Fruit fly (Drosophila melanogaster) whole organism, embryonic: ENCODE data around the gene CG14036.
A peak's percentile ranks its signal among the peaks of the same experiment; 100 is the strongest.

Experiments used
- Asciz ChIP-seq: fragments of 200-800 bp; sonication (Bioruptor generic); optimal IDR thresholded peaks from 2 replicates; lab custom pipeline; 2017; ENCODE audit warnings: missing biosample characterization, mild to moderate bottlenecking, missing genetic modification characterization, missing genetic modification reagents
- Blimp-1 ChIP-seq: fragments of 200-800 bp; sonication (Bioruptor generic); optimal IDR thresholded peaks from 3 replicates; lab custom pipeline; 2018; ENCODE audit warnings: missing biosample characterization, missing genetic modification characterization, mild to moderate bottlenecking, moderate library complexity, missing genetic modification reagents
- CG10209 ChIP-seq: fragments of 200-800 bp; sonication (Bioruptor generic); optimal IDR thresholded peaks from 3 replicates; lab custom pipeline; 2017; ENCODE audit warnings: missing biosample characterization, mild to moderate bottlenecking, missing genetic modification characterization, missing genetic modification reagents
- CG10543 ChIP-seq: fragments of 200-800 bp; sonication (Bioruptor generic); optimal IDR thresholded peaks from 3 replicates; lab custom pipeline; 2017; ENCODE audit warnings: missing biosample characterization, mild to moderate bottlenecking, missing genetic modification characterization, moderate library complexity
- CG10654 ChIP-seq: fragments of 200-800 bp; sonication (Bioruptor generic); optimal IDR thresholded peaks from 2 replicates; lab custom pipeline; 2016; ENCODE audit warnings: missing biosample characterization, missing genetic modification characterization
- CG11398 ChIP-seq: fragments of 200-800 bp; sonication (Bioruptor generic); optimal IDR thresholded peaks from 2 replicates; lab custom pipeline; 2016; ENCODE audit warnings: missing biosample characterization, missing genetic modification characterization
- CG11696 ChIP-seq: fragments of 200-800 bp; sonication (Bioruptor generic); IDR thresholded peaks from 2 replicates; pipeline ENCODE4 v1.3.6; 2022; ENCODE audit warnings: missing biosample characterization, missing genetic modification characterization
- CG12299 ChIP-seq: fragments of 200-800 bp; sonication (Bioruptor generic); optimal IDR thresholded peaks from 2 replicates; lab custom pipeline; 2018; ENCODE audit warnings: missing biosample characterization, mild to moderate bottlenecking, missing genetic modification characterization
- CG12942 ChIP-seq: fragments of 200-800 bp; sonication (Bioruptor generic); optimal IDR thresholded peaks from 3 replicates; lab custom pipeline; 2016; ENCODE audit warnings: missing biosample characterization, missing genetic modification characterization
- CG13894 ChIP-seq: fragments of 200-800 bp; sonication (Bioruptor generic); optimal IDR thresholded peaks from 3 replicates; lab custom pipeline; 2018; ENCODE audit warnings: missing biosample characterization, mild to moderate bottlenecking, missing genetic modification characterization, moderate library complexity
- CG14710 ChIP-seq: fragments of 200-800 bp; sonication (Bioruptor generic); optimal IDR thresholded peaks from 3 replicates; lab custom pipeline; 2019; ENCODE audit warnings: missing biosample characterization, mild to moderate bottlenecking, missing genetic modification characterization, moderate library complexity
- CG14860 ChIP-seq: fragments of 200-800 bp; sonication (Bioruptor generic); IDR thresholded peaks from 3 replicates; pipeline ENCODE4 v1.3.6; 2022; ENCODE audit warnings: missing biosample characterization, missing genetic modification characterization; ENCODE audit not compliant: partially characterized antibody
- CG17612 ChIP-seq: fragments of 200-800 bp; sonication (Bioruptor generic); IDR thresholded peaks from 2 replicates; pipeline ENCODE4 v1.3.6; 2022; ENCODE audit warnings: missing biosample characterization, missing genetic modification characterization
- CG2875 ChIP-seq: fragments of 200-800 bp; sonication (Bioruptor generic); optimal IDR thresholded peaks from 2 replicates; lab custom pipeline; 2017; ENCODE audit warnings: missing biosample characterization, mild to moderate bottlenecking, missing genetic modification characterization, missing genetic modification reagents
- CG31365 ChIP-seq: fragments of 200-800 bp; sonication (Bioruptor generic); optimal IDR thresholded peaks from 2 replicates; lab custom pipeline; 2018; ENCODE audit warnings: missing biosample characterization, mild to moderate bottlenecking, missing genetic modification characterization
- CG3726 ChIP-seq: fragments of 200-800 bp; sonication (Bioruptor generic); IDR thresholded peaks from 3 replicates; pipeline ENCODE4, ENCODE4 v1.3.6; 2022; ENCODE audit warnings: missing biosample characterization, missing genetic modification characterization
- CG3995 ChIP-seq: fragments of 200-800 bp; sonication (Bioruptor generic); optimal IDR thresholded peaks from 3 replicates; lab custom pipeline; 2016; ENCODE audit warnings: missing biosample characterization, missing genetic modification characterization
- CG4328 ChIP-seq: fragments of 200-800 bp; sonication (Bioruptor generic); optimal IDR thresholded peaks from 3 replicates; lab custom pipeline; 2017; ENCODE audit warnings: missing biosample characterization, missing genetic modification reagents, missing genetic modification characterization
- CG4730 ChIP-seq: fragments of 200-800 bp; sonication (Bioruptor generic); IDR thresholded peaks from 2 replicates; pipeline ENCODE4 v1.3.6; 2022; ENCODE audit warnings: missing biosample characterization, missing genetic modification characterization
- CG5180 ChIP-seq: fragments of 200-800 bp; sonication (Bioruptor generic); optimal IDR thresholded peaks from 3 replicates; lab custom pipeline; 2017; ENCODE audit warnings: missing biosample characterization, missing genetic modification characterization, mild to moderate bottlenecking, moderate library complexity, missing genetic modification reagents
- CG6765 ChIP-seq: fragments of 200-800 bp; sonication (Bioruptor generic); optimal IDR thresholded peaks from 3 replicates; lab custom pipeline; 2017; ENCODE audit warnings: missing biosample characterization, mild to moderate bottlenecking, missing genetic modification characterization
- CG7987 ChIP-seq: fragments of 200-800 bp; sonication (Bioruptor generic); optimal IDR thresholded peaks from 2 replicates; lab custom pipeline; 2018; ENCODE audit warnings: missing biosample characterization, mild to moderate bottlenecking, missing genetic modification characterization, moderate library complexity
- CG8281 ChIP-seq: fragments of 200-800 bp; sonication (Bioruptor generic); optimal IDR thresholded peaks from 2 replicates; lab custom pipeline; 2018; ENCODE audit warnings: missing biosample characterization, mild to moderate bottlenecking, missing genetic modification characterization, moderate library complexity
- CrebB ChIP-seq: fragments of 200-800 bp; sonication (Bioruptor generic); optimal IDR thresholded peaks from 3 replicates; lab custom pipeline; 2018; ENCODE audit warnings: missing biosample characterization, mild to moderate bottlenecking, missing genetic modification characterization
- Dbx ChIP-seq: fragments of 200-800 bp; sonication (Bioruptor generic); IDR thresholded peaks from 3 replicates; pipeline ENCODE4 v1.3.6; 2022; ENCODE audit warnings: missing biosample characterization, missing genetic modification characterization
- Hr3 ChIP-seq: fragments of 200-800 bp; sonication (Bioruptor generic); optimal IDR thresholded peaks from 3 replicates; lab custom pipeline; 2016; ENCODE audit warnings: missing biosample characterization, missing genetic modification characterization
- Hr78 ChIP-seq, 2 experiments: fragments of 200-800 bp in 1 of 2; fragments of >200 bp in 1 of 2; sonication (Bioruptor generic) in 1 of 2; optimal IDR thresholded peaks; 2 replicates each; lab custom pipeline; 2017 to 2019; ENCODE audit warnings: missing biosample characterization in 2 of 2, missing genetic modification characterization in 2 of 2, mild to moderate bottlenecking in 1 of 2, moderate library complexity in 1 of 2
- Jarid2 ChIP-seq: fragments of 200-800 bp; sonication (Bioruptor generic); optimal IDR thresholded peaks from 3 replicates; lab custom pipeline; 2017; ENCODE audit warnings: mild to moderate bottlenecking, missing biosample characterization, missing genetic modification reagents, missing genetic modification characterization
- NK7.1 ChIP-seq: fragments of 200-800 bp; sonication (Bioruptor generic); optimal IDR thresholded peaks from 3 replicates; lab custom pipeline; 2016; ENCODE audit warnings: missing biosample characterization, missing genetic modification characterization
- Nf-YA ChIP-seq: fragments of 200-800 bp; sonication (Bioruptor generic); IDR thresholded peaks from 2 replicates; pipeline ENCODE4 v1.3.6; 2022; ENCODE audit warnings: missing biosample characterization, missing genetic modification characterization
- Sin3A ChIP-seq: fragments of >200 bp; optimal IDR thresholded peaks from 2 replicates; lab custom pipeline; 2018
- Tbp ChIP-seq: fragments of >200 bp; optimal IDR thresholded peaks from 2 replicates; lab custom pipeline; 2018; ENCODE audit warnings: missing biosample characterization, missing genetic modification characterization
- abd-A ChIP-seq: fragments of 200-800 bp; sonication (Bioruptor generic); optimal IDR thresholded peaks from 3 replicates; lab custom pipeline; 2019; ENCODE audit warnings: missing biosample characterization, mild to moderate bottlenecking, missing genetic modification characterization, moderate library complexity
- ap ChIP-seq: fragments of 200-800 bp; sonication (Bioruptor generic); IDR thresholded peaks from 2 replicates; pipeline ENCODE4 v1.3.6; 2022; ENCODE audit warnings: missing biosample characterization, missing genetic modification characterization
- ase ChIP-seq: fragments of 200-800 bp; sonication (Bioruptor generic); IDR thresholded peaks from 3 replicates; pipeline ENCODE4 v1.3.6; 2022; ENCODE audit warnings: missing biosample characterization, missing genetic modification characterization
- ci ChIP-seq: fragments of 200-800 bp; sonication (Bioruptor generic); IDR thresholded peaks from 3 replicates; pipeline ENCODE4 v1.3.6; 2022; ENCODE audit warnings: missing biosample characterization, missing genetic modification characterization
- dm ChIP-seq: fragments of 200-800 bp; sonication (Bioruptor generic); optimal IDR thresholded peaks from 3 replicates; lab custom pipeline; 2016; ENCODE audit warnings: missing biosample characterization, missing genetic modification characterization
- dmrt99B ChIP-seq: fragments of 200-800 bp; sonication (Bioruptor generic); optimal IDR thresholded peaks from 2 replicates; lab custom pipeline; 2018; ENCODE audit warnings: missing biosample characterization, mild to moderate bottlenecking, missing genetic modification characterization, moderate library complexity
- dpn ChIP-seq, 2 experiments: fragments of 200-800 bp; sonication (Bioruptor generic); optimal IDR thresholded peaks; 3 replicates each; lab custom pipeline; 2016; ENCODE audit warnings: missing biosample characterization in 2 of 2, missing genetic modification characterization in 2 of 2
- fd64A ChIP-seq: fragments of 200-800 bp; sonication (Bioruptor generic); optimal IDR thresholded peaks from 3 replicates; lab custom pipeline; 2018; ENCODE audit warnings: missing biosample characterization, mild to moderate bottlenecking, missing genetic modification characterization
- gcm2 ChIP-seq: fragments of 200-800 bp; sonication (Bioruptor generic); optimal IDR thresholded peaks from 2 replicates; lab custom pipeline; 2016; ENCODE audit warnings: missing biosample characterization, missing genetic modification characterization
- grau ChIP-seq: fragments of 200-800 bp; optimal IDR thresholded peaks from 3 replicates; lab custom pipeline; 2019; ENCODE audit warnings: missing biosample characterization, mild to moderate bottlenecking, missing genetic modification characterization, moderate library complexity
- gsb-n ChIP-seq: fragments of 200-800 bp; sonication (Bioruptor generic); optimal IDR thresholded peaks from 3 replicates; lab custom pipeline; 2018; ENCODE audit warnings: missing biosample characterization, mild to moderate bottlenecking, missing genetic modification characterization
- her ChIP-seq: fragments of 200-800 bp; sonication (Bioruptor generic); optimal IDR thresholded peaks from 2 replicates; lab custom pipeline; 2016; ENCODE audit warnings: missing biosample characterization, missing genetic modification characterization
- insv ChIP-seq, 2 experiments: fragments of 200-800 bp; sonication (Bioruptor generic); optimal IDR thresholded peaks; 3 replicates each; lab custom pipeline; 2016 to 2018; ENCODE audit warnings: missing biosample characterization in 2 of 2, missing genetic modification characterization in 2 of 2
- lab ChIP-seq: fragments of 200-800 bp; sonication (Bioruptor generic); optimal IDR thresholded peaks from 3 replicates; lab custom pipeline; 2017; ENCODE audit warnings: missing biosample characterization, missing genetic modification characterization, mild to moderate bottlenecking, moderate library complexity, missing genetic modification reagents
- nerfin-1 ChIP-seq: fragments of 200-800 bp; sonication (Bioruptor generic); optimal IDR thresholded peaks from 3 replicates; lab custom pipeline; 2019; ENCODE audit warnings: missing biosample characterization, mild to moderate bottlenecking, missing genetic modification characterization, moderate library complexity
- pb ChIP-seq: fragments of 200-800 bp; sonication (Bioruptor generic); optimal IDR thresholded peaks from 3 replicates; lab custom pipeline; 2016; ENCODE audit warnings: missing biosample characterization, missing genetic modification characterization
- pfk ChIP-seq: fragments of 200-800 bp; sonication (Bioruptor generic); optimal IDR thresholded peaks from 2 replicates; lab custom pipeline; 2018; ENCODE audit warnings: missing biosample characterization, mild to moderate bottlenecking, missing genetic modification characterization, moderate library complexity
- pzg ChIP-seq: fragments of 200-800 bp; sonication (Bioruptor generic); optimal IDR thresholded peaks from 3 replicates; lab custom pipeline; 2018; ENCODE audit warnings: missing biosample characterization, mild to moderate bottlenecking, missing genetic modification characterization, moderate library complexity
- zfh2 ChIP-seq: fragments of 200-800 bp; sonication (Bioruptor generic); optimal IDR thresholded peaks from 2 replicates; lab custom pipeline; 2016; ENCODE audit warnings: missing biosample characterization, missing genetic modification characterization

Gene CG14036

dm6 chr2L:5096761-5097160 is 41.9 kb upstream of the CG14036 start (continued):
- no peak for TF ChIP-seq Jarid2 (GFP tag; lab: Kevin White, UChicago)
- no peak for TF ChIP-seq CG3726 (GFP tag; lab: Robert Waterston, UW)
- no peak for TF ChIP-seq gcm2 (GFP tag; lab: Kevin White, UChicago)
- no peak for TF ChIP-seq CG8281 (tag; lab: Kevin White, UChicago)
- TF ChIP-seq Tbp (GFP tag; lab: Kevin White, UChicago), result no peak
- peak; percentile 61 for TF ChIP-seq CG13894
- peak; percentile 13 for TF ChIP-seq fd64A (GFP tag; lab: Kevin White, UChicago)
- no peak for TF ChIP-seq Nf-YA (GFP tag; lab: Robert Waterston, UW)
- no peak for TF ChIP-seq grau (tag; lab: Kevin White, UChicago)
- no peak for TF ChIP-seq abd-A
- peak; percentile 68 for TF ChIP-seq CG7987 (GFP tag; lab: Kevin White, UChicago)
- peak; percentile 33 for TF ChIP-seq CrebB (tag; lab: Kevin White, UChicago)
- TF ChIP-seq CG17612 (GFP tag; lab: Robert Waterston, UW), result no peak
- TF ChIP-seq CG6765 (GFP tag; lab: Kevin White, UChicago), result peak; percentile 85
- TF ChIP-seq her (GFP tag; lab: Kevin White, UChicago), result peak; percentile 16
- TF ChIP-seq pb (GFP tag; lab: Kevin White, UChicago), result no peak
- no peak for TF ChIP-seq CG12942 (GFP tag; lab: Kevin White, UChicago)
- TF ChIP-seq ase (GFP tag; lab: Robert Waterston, UW), result no peak
- peak; percentile 14 for TF ChIP-seq Asciz
- TF ChIP-seq CG31365 (tag; lab: Kevin White, UChicago), result peak; percentile 69
- peak; percentile 73 for TF ChIP-seq pfk (GFP tag; lab: Kevin White, UChicago)
- peak; percentile 7 for TF ChIP-seq CG12299 (tag; lab: Kevin White, UChicago)
- TF ChIP-seq pzg (GFP tag; lab: Kevin White, UChicago), result no peak
- TF ChIP-seq insv (GFP tag; optimal IDR thresholded peaks at IDR 0.05; lab: Kevin White, UChicago), result no peak
- TF ChIP-seq CG10654 (GFP tag; lab: Kevin White, UChicago), result no peak
- no peak for TF ChIP-seq ap (GFP tag; lab: Robert Waterston, UW)
- no peak for TF ChIP-seq NK7.1 (GFP tag; lab: Kevin White, UChicago)
- TF ChIP-seq dmrt99B (tag; lab: Kevin White, UChicago), result peak; percentile 6
- TF ChIP-seq CG14860, result no peak
- peak; percentile 45 for TF ChIP-seq CG5180 (GFP tag; lab: Kevin White, UChicago)
- no peak for TF ChIP-seq dpn (GFP tag; optimal IDR thresholded peaks at IDR 0.05; lab: Kevin White, UChicago)
- TF ChIP-seq CG4730 (GFP tag; lab: Robert Waterston, UW), result no peak
- TF ChIP-seq Hr78 (GFP tag; optimal IDR thresholded peaks at IDR 0.05; lab: Kevin White, UChicago), result no peak
- TF ChIP-seq Sin3A (lab: Kevin White, UChicago), result no peak
- no peak for TF ChIP-seq CG10209 (GFP tag; lab: Kevin White, UChicago)
- no peak for TF ChIP-seq gsb-n (tag; lab: Kevin White, UChicago)
- no peak for TF ChIP-seq Hr3
- no peak for TF ChIP-seq CG11696 (GFP tag; lab: Robert Waterston, UW)
- TF ChIP-seq ci (GFP tag; lab: Robert Waterston, UW), result peak; percentile 67; the same call in 2 of the 3 replicates
- TF ChIP-seq CG3995, result no peak
- no peak for TF ChIP-seq CG2875 (GFP tag; lab: Kevin White, UChicago)
- no peak for TF ChIP-seq zfh2 (GFP tag; lab: Kevin White, UChicago)
- peak; percentile 84 for TF ChIP-seq lab
- TF ChIP-seq dm (GFP tag; lab: Kevin White, UChicago), result no peak
- no peak for TF ChIP-seq CG11398 (GFP tag; lab: Kevin White, UChicago)
- TF ChIP-seq CG4328, result peak; percentile 70
- TF ChIP-seq CG14710, result no peak
- TF ChIP-seq CG10543 (GFP tag; lab: Kevin White, UChicago), result peak; percentile 56
- TF ChIP-seq Dbx (GFP tag; lab: Robert Waterston, UW), result peak; percentile 27; the same call in 1 of the 3 replicates
- no peak for TF ChIP-seq Blimp-1
- peak; percentile 53 for TF ChIP-seq nerfin-1
